Fruit fly (Drosophila melanogaster) whole organism, embryonic: ENCODE results near the gene eIF4E5.

Experiments
- B-H2 ChIP-seq: fragments of 200-800 bp; sonication (Bioruptor generic); optimal IDR thresholded peaks from 2 replicates; lab custom pipeline; 2018; ENCODE audit warnings: missing biosample characterization, mild to moderate bottlenecking, missing genetic modification characterization
- Bdp1 ChIP-seq: fragments of 200-800 bp; sonication (Bioruptor generic); optimal IDR thresholded peaks from 3 replicates; lab custom pipeline; 2016; ENCODE audit warnings: missing biosample characterization, missing genetic modification characterization
- CG1024 ChIP-seq: fragments of 200-800 bp; sonication (Bioruptor generic); IDR thresholded peaks from 2 replicates; pipeline ENCODE4 v1.3.6; 2022; ENCODE audit warnings: missing biosample characterization, missing genetic modification characterization
- CG10431 ChIP-seq: fragments of 200-800 bp; sonication (Bioruptor generic); optimal IDR thresholded peaks from 3 replicates; lab custom pipeline; 2018; ENCODE audit warnings: missing biosample characterization, mild to moderate bottlenecking, missing genetic modification characterization
- CG10543 ChIP-seq: fragments of 200-800 bp; sonication (Bioruptor generic); optimal IDR thresholded peaks from 3 replicates; lab custom pipeline; 2017; ENCODE audit warnings: missing biosample characterization, mild to moderate bottlenecking, missing genetic modification characterization, moderate library complexity
- CG12155 ChIP-seq: fragments of 200-800 bp; sonication (Bioruptor generic); optimal IDR thresholded peaks from 3 replicates; lab custom pipeline; 2016; ENCODE audit warnings: missing biosample characterization, missing genetic modification characterization
- CG12391 ChIP-seq: fragments of 200-800 bp; sonication (Bioruptor generic); optimal IDR thresholded peaks from 3 replicates; lab custom pipeline; 2018; ENCODE audit warnings: missing biosample characterization, mild to moderate bottlenecking, missing genetic modification characterization, moderate library complexity
- CG13424 ChIP-seq: fragments of 200-800 bp; sonication (Bioruptor generic); optimal IDR thresholded peaks from 2 replicates; lab custom pipeline; 2019; ENCODE audit warnings: missing biosample characterization, mild to moderate bottlenecking, missing genetic modification characterization, moderate library complexity
- CG1529 ChIP-seq: fragments of 200-800 bp; sonication (Bioruptor generic); optimal IDR thresholded peaks from 3 replicates; lab custom pipeline; 2018; ENCODE audit warnings: missing biosample characterization, missing genetic modification characterization
- CG17359 ChIP-seq: fragments of 200-800 bp; sonication (Bioruptor generic); optimal IDR thresholded peaks from 3 replicates; lab custom pipeline; 2018; ENCODE audit warnings: missing biosample characterization, mild to moderate bottlenecking, missing genetic modification characterization, moderate library complexity
- CG18011 ChIP-seq: fragments of 200-800 bp; sonication (Bioruptor generic); optimal IDR thresholded peaks from 2 replicates; lab custom pipeline; 2017; ENCODE audit warnings: missing biosample characterization, missing genetic modification characterization, mild to moderate bottlenecking, moderate library complexity, missing genotype
- CG18619 ChIP-seq: fragments of 200-800 bp; sonication (Bioruptor generic); optimal IDR thresholded peaks from 3 replicates; lab custom pipeline; 2017; ENCODE audit warnings: missing biosample characterization, mild to moderate bottlenecking, missing genetic modification characterization
- CG30403 ChIP-seq: fragments of 200-800 bp; sonication (Bioruptor generic); optimal IDR thresholded peaks from 3 replicates; lab custom pipeline; 2016; ENCODE audit warnings: missing biosample characterization, missing genetic modification characterization
- CG3065 ChIP-seq: fragments of 200-800 bp; sonication (Bioruptor generic); optimal IDR thresholded peaks from 2 replicates; lab custom pipeline; 2016; ENCODE audit warnings: missing biosample characterization, missing genetic modification characterization
- CG31441 ChIP-seq: fragments of 200-800 bp; sonication (Bioruptor generic); IDR thresholded peaks from 2 replicates; pipeline ENCODE4 v1.3.6; 2022; ENCODE audit warnings: missing biosample characterization, missing genetic modification characterization
- CG3281 ChIP-seq: fragments of 200-800 bp; sonication (Bioruptor generic); optimal IDR thresholded peaks from 3 replicates; lab custom pipeline; 2017; ENCODE audit warnings: missing biosample characterization, mild to moderate bottlenecking, missing genetic modification characterization
- CG33213 ChIP-seq: fragments of 200-800 bp; sonication (Bioruptor generic); optimal IDR thresholded peaks from 3 replicates; lab custom pipeline; 2016; ENCODE audit warnings: missing biosample characterization, missing genetic modification characterization
- CG4707 ChIP-seq: fragments of 200-800 bp; sonication (Bioruptor generic); optimal IDR thresholded peaks from 2 replicates; lab custom pipeline; 2018; ENCODE audit warnings: missing biosample characterization, mild to moderate bottlenecking, missing genetic modification characterization, moderate library complexity
- CG5180 ChIP-seq: fragments of 200-800 bp; sonication (Bioruptor generic); optimal IDR thresholded peaks from 3 replicates; lab custom pipeline; 2017; ENCODE audit warnings: missing biosample characterization, missing genetic modification characterization, mild to moderate bottlenecking, moderate library complexity, missing genetic modification reagents
- CG5953 ChIP-seq: fragments of 200-800 bp; sonication (Bioruptor generic); IDR thresholded peaks from 2 replicates; pipeline ENCODE4 v1.3.6; 2022; ENCODE audit warnings: missing biosample characterization, missing genetic modification characterization
- CG6683 ChIP-seq: fragments of 200-800 bp; sonication (Bioruptor generic); optimal IDR thresholded peaks from 2 replicates; lab custom pipeline; 2017; ENCODE audit warnings: missing biosample characterization, mild to moderate bottlenecking, missing genetic modification characterization, missing genetic modification reagents
- CG7556 ChIP-seq: fragments of 200-800 bp; sonication (Bioruptor generic); optimal IDR thresholded peaks from 2 replicates; lab custom pipeline; 2017; ENCODE audit warnings: missing biosample characterization, mild to moderate bottlenecking, missing genetic modification characterization
- CG9609 ChIP-seq: fragments of 200-800 bp; sonication (Bioruptor generic); optimal IDR thresholded peaks from 3 replicates; lab custom pipeline; 2016; ENCODE audit warnings: missing biosample characterization, missing genetic modification characterization
- Dip3 ChIP-seq: fragments of 200-800 bp; sonication (Bioruptor generic); optimal IDR thresholded peaks from 3 replicates; lab custom pipeline; 2016; ENCODE audit warnings: missing biosample characterization, missing genetic modification characterization
- Elba2 ChIP-seq: fragments of 200-800 bp; sonication (Bioruptor generic); optimal IDR thresholded peaks from 3 replicates; lab custom pipeline; 2016; ENCODE audit warnings: missing biosample characterization, missing genetic modification characterization
- Ets97D ChIP-seq: fragments of 200-800 bp; sonication (Bioruptor generic); optimal IDR thresholded peaks from 3 replicates; lab custom pipeline; 2016; ENCODE audit warnings: missing biosample characterization, missing genetic modification characterization
- HHEX ChIP-seq: fragments of 200-800 bp; sonication (Bioruptor generic); optimal IDR thresholded peaks from 3 replicates; lab custom pipeline; 2017; ENCODE audit warnings: missing biosample characterization, mild to moderate bottlenecking, missing genetic modification characterization, missing genetic modification reagents
- HLH3B ChIP-seq: fragments of 200-800 bp; sonication (Bioruptor generic); IDR thresholded peaks from 2 replicates; pipeline ENCODE4 v1.3.6; 2022; ENCODE audit warnings: missing biosample characterization, missing genetic modification characterization
- HLHmδ ChIP-seq: fragments of 200-800 bp; sonication (Bioruptor generic); optimal IDR thresholded peaks from 2 replicates; lab custom pipeline; 2018; ENCODE audit warnings: missing biosample characterization, mild to moderate bottlenecking, missing genetic modification characterization, moderate library complexity
- Hr39 ChIP-seq: fragments of >200 bp; optimal IDR thresholded peaks from 2 replicates; lab custom pipeline; 2017
- Max ChIP-seq: fragments of 200-800 bp; sonication (Bioruptor generic); optimal IDR thresholded peaks from 2 replicates; lab custom pipeline; 2016; ENCODE audit warnings: missing biosample characterization, mild to moderate bottlenecking, missing genetic modification characterization
- Xrp1 ChIP-seq: fragments of 200-800 bp; sonication (Bioruptor generic); IDR thresholded peaks from 2 replicates; pipeline ENCODE4 v1.3.6; 2022; ENCODE audit warnings: missing biosample characterization, missing genetic modification characterization
- ase ChIP-seq: fragments of 200-800 bp; sonication (Bioruptor generic); IDR thresholded peaks from 3 replicates; pipeline ENCODE4 v1.3.6; 2022; ENCODE audit warnings: missing biosample characterization, missing genetic modification characterization
- chn ChIP-seq: fragments of 200-800 bp; sonication (Bioruptor generic); optimal IDR thresholded peaks from 2 replicates; lab custom pipeline; 2016; ENCODE audit warnings: missing biosample characterization, missing genetic modification characterization
- crc ChIP-seq: fragments of 200-800 bp; sonication (Bioruptor generic); optimal IDR thresholded peaks from 2 replicates; lab custom pipeline; 2016; ENCODE audit warnings: missing biosample characterization, missing genetic modification characterization
- danr ChIP-seq: fragments of 200-800 bp; sonication (Bioruptor generic); IDR thresholded peaks from 2 replicates; pipeline ENCODE4 v1.3.6; 2022; ENCODE audit warnings: missing biosample characterization, missing genetic modification characterization
- dimm ChIP-seq: fragments of 200-800 bp; sonication (Bioruptor generic); IDR thresholded peaks from 2 replicates; pipeline ENCODE4 v1.3.6; 2022; ENCODE audit warnings: missing biosample characterization, missing genetic modification characterization
- ewg ChIP-seq: fragments of 200-800 bp; sonication (Bioruptor generic); optimal IDR thresholded peaks from 3 replicates; lab custom pipeline; 2017; ENCODE audit warnings: mild to moderate bottlenecking, missing biosample characterization, missing genetic modification reagents, missing genetic modification characterization
- fd64A ChIP-seq: fragments of 200-800 bp; sonication (Bioruptor generic); optimal IDR thresholded peaks from 3 replicates; lab custom pipeline; 2018; ENCODE audit warnings: missing biosample characterization, mild to moderate bottlenecking, missing genetic modification characterization
- gfzf ChIP-seq: fragments of 200-800 bp; sonication (Bioruptor generic); optimal IDR thresholded peaks from 2 replicates; lab custom pipeline; 2016; ENCODE audit warnings: missing biosample characterization, mild to moderate bottlenecking, missing genetic modification characterization, moderate library complexity
- inv ChIP-seq: fragments of 200-800 bp; sonication (Bioruptor generic); IDR thresholded peaks from 2 replicates; pipeline ENCODE4 v1.3.6; 2022; ENCODE audit warnings: missing biosample characterization, missing genetic modification characterization; ENCODE audit not compliant: partially characterized antibody
- jigr1 ChIP-seq: fragments of 200-800 bp; sonication (Bioruptor generic); IDR thresholded peaks from 3 replicates; pipeline ENCODE4 v1.3.6; 2022; ENCODE audit warnings: missing biosample characterization, missing genetic modification characterization
- klu ChIP-seq: fragments of 200-800 bp; sonication (Bioruptor generic); IDR thresholded peaks from 2 replicates; pipeline ENCODE4 v1.3.6; 2022; ENCODE audit warnings: missing biosample characterization, missing genetic modification characterization
- kni ChIP-seq: fragments of 200-800 bp; sonication (Bioruptor generic); optimal IDR thresholded peaks from 3 replicates; lab custom pipeline; 2017; ENCODE audit warnings: mild to moderate bottlenecking, missing biosample characterization, missing genetic modification reagents, missing genetic modification characterization
- luna ChIP-seq: fragments of 200-800 bp; sonication (Bioruptor generic); optimal IDR thresholded peaks from 2 replicates; lab custom pipeline; 2016; ENCODE audit warnings: missing biosample characterization, missing genetic modification characterization
- maf-S ChIP-seq: fragments of 200-800 bp; sonication (Bioruptor generic); optimal IDR thresholded peaks from 2 replicates; lab custom pipeline; 2016; ENCODE audit warnings: missing biosample characterization, missing genetic modification characterization
- odd ChIP-seq: fragments of 200-800 bp; sonication (Bioruptor generic); optimal IDR thresholded peaks from 2 replicates; lab custom pipeline; 2017; ENCODE audit warnings: missing biosample characterization, mild to moderate bottlenecking, missing genetic modification characterization
- pfk ChIP-seq: fragments of 200-800 bp; sonication (Bioruptor generic); optimal IDR thresholded peaks from 2 replicates; lab custom pipeline; 2018; ENCODE audit warnings: missing biosample characterization, mild to moderate bottlenecking, missing genetic modification characterization, moderate library complexity
- schlank ChIP-seq: fragments of 200-800 bp; sonication (Bioruptor generic); optimal IDR thresholded peaks from 2 replicates; lab custom pipeline; 2018; ENCODE audit warnings: missing biosample characterization, mild to moderate bottlenecking, missing genetic modification characterization
- slp2 ChIP-seq: fragments of 200-800 bp; sonication (Bioruptor generic); optimal IDR thresholded peaks from 2 replicates; lab custom pipeline; 2016; ENCODE audit warnings: missing biosample characterization, missing genetic modification characterization

Gene eIF4E5

dm6 chr3L:7909695-7910463 lies 15.2 kb downstream of the eIF4E5 start (continued):
- TF ChIP-seq CG5180 (GFP tag; lab: Kevin White, UChicago), result no peak
- TF ChIP-seq CG10431, result no peak
- no peak for TF ChIP-seq CG3281 (GFP tag; lab: Kevin White, UChicago)
- TF ChIP-seq luna, result no peak
- TF ChIP-seq CG9609 (GFP tag; lab: Kevin White, UChicago), result no peak
- peak; percentile 26 for TF ChIP-seq CG18619
- TF ChIP-seq CG4707 (GFP tag; lab: Kevin White, UChicago), result no peak
- TF ChIP-seq odd, result no peak
- no peak for TF ChIP-seq Ets97D (GFP tag; lab: Kevin White, UChicago)
- TF ChIP-seq CG33213 (GFP tag; lab: Kevin White, UChicago), result no peak
- no peak for TF ChIP-seq schlank (tag; lab: Kevin White, UChicago)
- TF ChIP-seq CG6683 (GFP tag; lab: Kevin White, UChicago), result no peak
- TF ChIP-seq crc (GFP tag; lab: Kevin White, UChicago), result no peak
- no peak for TF ChIP-seq slp2 (GFP tag; lab: Kevin White, UChicago)
- no peak for TF ChIP-seq Bdp1 (GFP tag; lab: Kevin White, UChicago)
- TF ChIP-seq danr (GFP tag; lab: Robert Waterston, UW), result no peak
- TF ChIP-seq Max (GFP tag; lab: Kevin White, UChicago), result no peak
- TF ChIP-seq pfk (GFP tag; lab: Kevin White, UChicago), result no peak
- TF ChIP-seq CG18011 (GFP tag; lab: Kevin White, UChicago), result no peak
- TF ChIP-seq fd64A, result no peak
- TF ChIP-seq jigr1 (GFP tag; lab: Robert Waterston, UW), result no peak
- TF ChIP-seq CG1024 (GFP tag; lab: Robert Waterston, UW), result no peak
- 0 out of 2 replicates have a peak, but pooled peaks have one; percentile 25 for TF ChIP-seq CG31441 (GFP tag; lab: Robert Waterston, UW)
- no peak for TF ChIP-seq inv (GFP tag; lab: Robert Waterston, UW)
- no peak for TF ChIP-seq CG1529 (GFP tag; lab: Kevin White, UChicago)
- TF ChIP-seq gfzf (GFP tag; lab: Kevin White, UChicago), result no peak
- TF ChIP-seq CG5953 (GFP tag; lab: Robert Waterston, UW), result no peak
- TF ChIP-seq B-H2 (GFP tag; lab: Kevin White, UChicago), result no peak
- no peak; the same call in 1 of the 2 replicates for TF ChIP-seq klu (GFP tag; lab: Robert Waterston, UW)
- TF ChIP-seq CG12391 (tag; lab: Kevin White, UChicago), result peak; percentile 6
- TF ChIP-seq ase (GFP tag; lab: Robert Waterston, UW), result no peak
- TF ChIP-seq CG30403 (GFP tag; lab: Kevin White, UChicago), result peak; percentile 43
- TF ChIP-seq dimm, result no peak
- TF ChIP-seq CG12155, result peak; percentile 2
- no peak for TF ChIP-seq HLH3B
- TF ChIP-seq CG3065 (GFP tag; lab: Kevin White, UChicago), result no peak
- no peak for TF ChIP-seq kni (GFP tag; lab: Kevin White, UChicago)
- TF ChIP-seq maf-S, result no peak
- TF ChIP-seq ewg (GFP tag; lab: Kevin White, UChicago), result no peak
- TF ChIP-seq chn, result no peak
- TF ChIP-seq Hr39 (lab: Kevin White, UChicago), result no peak
- TF ChIP-seq CG7556 (GFP tag; lab: Kevin White, UChicago), result peak; percentile 54
- TF ChIP-seq CG10543 (GFP tag; lab: Kevin White, UChicago), result peak; percentile 10
- TF ChIP-seq Xrp1 (GFP tag; lab: Robert Waterston, UW), result no peak; the same call in 1 of the 2 replicates
- no peak for TF ChIP-seq HLHmδ (GFP tag; lab: Kevin White, UChicago)
- TF ChIP-seq Elba2 (GFP tag; lab: Kevin White, UChicago), result no peak
- TF ChIP-seq CG13424 (tag; lab: Kevin White, UChicago), result peak; percentile 24
- TF ChIP-seq HHEX, result no peak
- TF ChIP-seq CG17359, result no peak
- no peak for TF ChIP-seq Dip3 (GFP tag; lab: Kevin White, UChicago)
